Worm (Caenorhabditis elegans): Measurements from ENCODE around the gene cnc-3.

The cnc-3 gene

DNA sequence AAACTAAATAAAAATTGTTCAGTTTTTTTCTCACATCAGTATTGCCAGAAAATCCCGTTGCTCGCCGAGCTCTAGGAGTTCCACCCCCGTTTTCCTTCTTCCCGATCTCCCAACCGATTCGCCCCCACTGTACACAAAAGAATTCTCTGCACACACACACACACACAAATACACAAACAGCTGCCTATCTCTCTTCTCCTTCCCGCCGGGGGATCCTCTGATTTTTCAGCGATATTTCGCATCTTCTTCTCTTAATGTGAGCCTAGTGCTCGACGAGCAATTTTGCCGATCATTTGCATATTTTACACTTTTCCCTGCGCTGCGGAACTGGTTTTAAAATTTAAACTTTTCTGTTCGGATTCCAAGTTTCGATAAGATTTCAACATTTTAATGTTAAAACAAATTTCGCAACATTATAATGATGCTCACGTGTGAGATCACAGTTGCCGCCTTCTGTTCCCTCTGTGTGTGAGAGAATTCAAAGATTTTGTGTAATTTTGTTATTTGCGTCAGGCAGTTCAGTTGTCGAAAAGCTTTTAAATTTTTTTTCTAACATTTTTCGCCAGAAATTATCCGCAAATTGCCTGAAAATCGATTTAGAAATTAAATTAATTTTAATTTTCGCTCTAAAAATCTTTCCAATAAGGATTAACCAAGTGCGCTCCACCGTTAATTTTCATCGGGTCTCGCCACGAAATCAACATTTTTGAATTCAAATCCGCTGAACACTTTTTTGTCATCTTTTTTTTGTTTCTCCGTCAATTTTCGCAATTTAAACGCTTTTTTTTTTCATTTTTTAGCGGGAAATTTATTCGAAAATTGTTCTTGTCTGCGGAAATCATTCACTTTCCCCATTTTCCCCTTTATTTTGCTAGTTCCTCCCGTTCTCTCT is 23.5 kb downstream of the cnc-3 start (continued):
- TF ChIP-seq repo-1 (tag; optimal IDR thresholded peaks at IDR 0.05) (no peak), him-1 (tag; optimal IDR thresholded peaks at IDR 0.05) (no peak), zfh-2 (GFP tag; conservative IDR thresholded peaks at IDR 0.05) (peak; percentile 38; the same call in 1 of the 2 replicates), lsl-1 (GFP tag; optimal IDR thresholded peaks at IDR 0.05) (peak; percentile 67), lin-54 (GFP tag; optimal IDR thresholded peaks at IDR 0.05) (peak; percentile 92), hlh-26 (GFP tag; conservative IDR thresholded peaks at IDR 0.05) (no peak), fkh-3 (tag; optimal IDR thresholded peaks at IDR 0.05) (no peak), madf-6 (GFP tag; IDR thresholded peaks at IDR 0.05) (peak; percentile 75), tbp1 (GFP tag; optimal IDR thresholded peaks at IDR 0.05) (peak; percentile 49), tlf-1 (GFP tag; optimal IDR thresholded peaks at IDR 0.05) (peak; percentile 11), madf-8 (GFP tag; conservative IDR thresholded peaks at IDR 0.05) (peak; percentile 70), nhr-80 (tag; optimal IDR thresholded peaks at IDR 0.05) (peak; percentile 13)

- no peak for TF ChIP-seq mxl-1 (tag; optimal IDR thresholded peaks at IDR 0.05)
- peak; percentile 92 for TF ChIP-seq cebp-1 (GFP tag; IDR thresholded peaks at IDR 0.05)
- peak; percentile 99 for TF ChIP-seq cebp-1 (tag; optimal IDR thresholded peaks at IDR 0.05)
- TF ChIP-seq repo-1 (tag; optimal IDR thresholded peaks at IDR 0.05) = no peak
- peak; percentile 86 for TF ChIP-seq zfh-2 (GFP tag; conservative IDR thresholded peaks at IDR 0.05)
- peak; percentile 32; the same call in 1 of the 2 replicates for TF ChIP-seq egrh-3 (GFP tag; IDR thresholded peaks at IDR 0.05)
- no peak for TF ChIP-seq ceh-27 (GFP tag; optimal IDR thresholded peaks at IDR 0.05)
- TF ChIP-seq nfyb-1 (GFP tag; IDR thresholded peaks at IDR 0.05) = 0 out of 2 replicates have a peak, but pooled peaks have one; percentile 10
- TF ChIP-seq ceh-79 (tag; optimal IDR thresholded peaks at IDR 0.05) = no peak
Measured at ce11 chrV:1471977-1472376, 24.2 kb downstream of the cnc-3 start.

DNA sequence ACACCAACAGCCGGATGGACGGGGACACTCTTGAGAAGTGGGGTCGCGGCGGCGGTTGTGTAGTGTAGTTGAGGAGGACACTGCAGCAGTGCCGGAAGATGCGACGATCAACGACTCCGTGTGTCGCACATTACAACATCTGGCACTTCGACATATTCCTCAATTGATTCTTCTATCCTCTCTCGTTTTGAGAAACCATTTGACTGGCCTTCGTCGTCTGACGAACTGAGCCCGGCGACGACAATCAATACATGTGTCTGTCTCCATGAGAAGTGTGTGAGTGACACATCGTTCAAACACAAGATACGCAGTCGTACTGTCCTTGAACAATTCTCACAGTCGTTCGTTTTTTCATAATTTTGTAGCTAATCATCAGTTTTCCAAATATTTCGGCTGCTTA is 24.8 kb downstream of the cnc-3 start:
- no peak for TF ChIP-seq let-607 (tag; optimal IDR thresholded peaks at IDR 0.05)
- TF ChIP-seq lin-26 (GFP tag; IDR thresholded peaks at IDR 0.05) = 0 out of 2 replicates have a peak, but pooled peaks have one; percentile 9
- TF ChIP-seq rcor-1 (GFP tag; IDR thresholded peaks at IDR 0.05) = 0 out of 2 replicates have a peak, but pooled peaks have one; percentile 26
- 0 out of 2 replicates have a peak, but pooled peaks have one; percentile 7 for TF ChIP-seq nhr-120 (GFP tag; IDR thresholded peaks at IDR 0.05)
- peak; percentile 54; the same call in 1 of the 2 replicates for TF ChIP-seq ekl-4 (GFP tag; IDR thresholded peaks at IDR 0.05)
- peak; percentile 19; the same call in 1 of the 2 replicates for TF ChIP-seq dox-1 (GFP tag; IDR thresholded peaks at IDR 0.05)
- TF ChIP-seq atf-7 (tag; optimal IDR thresholded peaks at IDR 0.05) = no peak
- TF ChIP-seq nhr-80 (tag; optimal IDR thresholded peaks at IDR 0.05) = peak; percentile 39

ce11 chrV:1474486-1475125 is 26.8 kb downstream of the cnc-3 start, which contains the start of the genes F53E2.2 and unc-60:
F53E2.2 (plus strand) TSS chrV:1475086.
unc-60 (plus strand) TSS chrV:1475086.
- no peak for TF ChIP-seq B0019.2 (GFP tag; conservative IDR thresholded peaks at IDR 0.05)
- no peak for TF ChIP-seq lin-54 (GFP tag; optimal IDR thresholded peaks at IDR 0.05)
- no peak for TF ChIP-seq somi-1 (GFP tag; optimal IDR thresholded peaks at IDR 0.05)
- TF ChIP-seq unc-62 (GFP tag; optimal IDR thresholded peaks at IDR 0.05) = no peak
- no peak for TF ChIP-seq lin-26 (GFP tag; IDR thresholded peaks at IDR 0.05)
- TF ChIP-seq rec-8 (tag; optimal IDR thresholded peaks at IDR 0.05) = no peak
- 0 out of 2 replicates have a peak, but pooled peaks have one; percentile 54 for TF ChIP-seq cebp-2 (GFP tag; IDR thresholded peaks at IDR 0.05)
- no peak for TF ChIP-seq nhr-179 (tag; optimal IDR thresholded peaks at IDR 0.05)
- TF ChIP-seq F57A8.1 (GFP tag; optimal IDR thresholded peaks at IDR 0.05) = no peak
- no peak for TF ChIP-seq Y53F4B.3 (GFP tag; IDR thresholded peaks at IDR 0.05)
- TF ChIP-seq B0336.3 (GFP tag; IDR thresholded peaks at IDR 0.05) = no peak; the same call in 1 of the 2 replicates
- peak; percentile 67; the same call in 1 of the 2 replicates for TF ChIP-seq hmg-1.2 (GFP tag; IDR thresholded peaks at IDR 0.05)
- no peak for TF ChIP-seq Y56A3A.18 (GFP tag; IDR thresholded peaks at IDR 0.05)
- peak; percentile 50 for TF ChIP-seq lin-40 (tag; optimal IDR thresholded peaks at IDR 0.05)
- no peak for TF ChIP-seq T07F8.4 (tag; optimal IDR thresholded peaks at IDR 0.05)
- no peak for TF ChIP-seq let-607 (tag; optimal IDR thresholded peaks at IDR 0.05)
- TF ChIP-seq hmg-20 (GFP tag; IDR thresholded peaks at IDR 0.05) = no peak
- TF ChIP-seq bed-1 (GFP tag; IDR thresholded peaks at IDR 0.05) = no peak
